Worm (Caenorhabditis elegans) whole organism, L3 larva: ENCODE results near the gene acs-11.

Source experiments
- ceh-82 ChIP-seq: fragments of 150-350 bp; optimal IDR thresholded peaks from 2 replicates; lab custom pipeline; 2014; ENCODE audit warnings: missing biosample characterization, missing genetic modification characterization
- nhr-12 ChIP-seq: fragments of 150-350 bp; optimal IDR thresholded peaks from 2 replicates; lab custom pipeline; 2014; ENCODE audit warnings: missing biosample characterization, missing genetic modification characterization
- zag-1 ChIP-seq: fragments of 150-350 bp; optimal IDR thresholded peaks from 2 replicates; lab custom pipeline; 2014; ENCODE audit warnings: missing biosample characterization, missing genetic modification characterization

DNA sequence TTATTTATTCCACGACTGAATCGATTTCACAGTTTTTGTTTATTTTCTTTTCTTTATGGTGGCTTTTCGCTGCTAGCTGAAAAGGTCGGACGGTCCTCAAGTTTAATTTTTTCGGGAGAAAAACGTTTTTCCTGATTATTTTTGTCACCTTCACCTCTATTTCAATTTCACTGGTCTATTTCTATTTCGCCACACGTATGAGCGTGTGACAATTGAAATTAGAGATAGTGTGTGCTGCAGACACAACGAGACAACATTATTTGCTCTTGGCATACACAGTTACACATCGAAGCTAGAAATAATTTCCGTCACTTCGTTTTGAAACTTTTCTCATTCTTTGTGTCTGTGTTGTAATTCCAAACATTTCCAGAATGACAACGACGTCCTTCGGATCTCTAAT is 26.3 kb upstream of the acs-11 start, which contains the start of gene F41C3.8:
- TF ChIP-seq zag-1 (tag; lab: Kevin White, UChicago) (no peak), nhr-12 (no peak), ceh-82 (tag; lab: Kevin White, UChicago) (no peak)
